Worm (Caenorhabditis elegans) whole organism, L2 larva: Measurements from ENCODE around the gene R12B2.2.

Experiments
- C34F6.9 ChIP-seq: fragments of 150-350 bp; optimal IDR thresholded peaks from 2 replicates; lab custom pipeline; 2014; ENCODE audit warnings: missing biosample characterization, missing genetic modification characterization
- F13H6.1 ChIP-seq: sonication (generic microtip); optimal IDR thresholded peaks from 2 replicates; lab custom pipeline; 2016; ENCODE audit warnings: missing genetic modification characterization, missing compliant biosample characterization
- R02D3.7 ChIP-seq: fragments of 150-350 bp; optimal IDR thresholded peaks from 2 replicates; lab custom pipeline; 2014; ENCODE audit warnings: missing biosample characterization, missing genetic modification characterization
- Y55F3AM.14 ChIP-seq: fragments of 200-800 bp; sonication (Bioruptor generic); optimal IDR thresholded peaks from 2 replicates; lab custom pipeline; 2018; ENCODE audit warnings: mild to moderate bottlenecking, missing genetic modification characterization, missing compliant biosample characterization
- ZK546.5 ChIP-seq: sonication (generic microtip); optimal IDR thresholded peaks from 2 replicates; lab custom pipeline; 2017; ENCODE audit warnings: missing biosample characterization, missing genetic modification characterization
- alr-1 ChIP-seq: fragments of 150-350 bp; optimal IDR thresholded peaks from 2 replicates; lab custom pipeline; 2014; ENCODE audit warnings: missing biosample characterization, missing genetic modification characterization
- aly-2 ChIP-seq: fragments of 150-350 bp; optimal IDR thresholded peaks from 2 replicates; lab custom pipeline; 2014; ENCODE audit warnings: missing biosample characterization, missing genetic modification characterization
- ama-1 ChIP-seq: fragments of 150-350 bp; optimal IDR thresholded peaks from 2 replicates; lab custom pipeline; 2018; ENCODE audit warnings: inconsistent platforms
- blmp-1 ChIP-seq: sonication (generic microtip); optimal IDR thresholded peaks from 2 replicates; lab custom pipeline; 2017; ENCODE audit warnings: missing genetic modification characterization, mild to moderate bottlenecking, missing compliant biosample characterization, antibody characterized with exemption, moderate library complexity; ENCODE audit not compliant: insufficient read depth
- ceh-16 ChIP-seq: fragments of 150-350 bp; optimal IDR thresholded peaks from 2 replicates; lab custom pipeline; 2014; ENCODE audit warnings: missing biosample characterization, missing genetic modification characterization
- ceh-82 ChIP-seq: fragments of 150-350 bp; optimal IDR thresholded peaks from 2 replicates; lab custom pipeline; 2014; ENCODE audit warnings: missing biosample characterization, missing genetic modification characterization
- crh-2 ChIP-seq: sonication (generic microtip); optimal IDR thresholded peaks from 2 replicates; lab custom pipeline; 2017; ENCODE audit warnings: missing biosample characterization, missing genetic modification characterization
- dmd-4 ChIP-seq: sonication (generic microtip); optimal IDR thresholded peaks from 2 replicates; lab custom pipeline; 2017; ENCODE audit warnings: missing biosample characterization, missing genetic modification characterization
- egl-27 ChIP-seq: sonication (generic microtip); optimal IDR thresholded peaks from 3 replicates; lab custom pipeline; 2017; ENCODE audit warnings: missing biosample characterization, missing genetic modification reagents, missing genetic modification characterization
- elt-1 ChIP-seq: fragments of 150-350 bp; optimal IDR thresholded peaks from 2 replicates; lab custom pipeline; 2014; ENCODE audit warnings: missing biosample characterization, missing genetic modification characterization
- elt-3 ChIP-seq: sonication (generic microtip); optimal IDR thresholded peaks from 2 replicates; lab custom pipeline; 2017; ENCODE audit warnings: missing biosample characterization, missing genetic modification characterization
- fos-1 ChIP-seq: fragments of 150-350 bp; optimal IDR thresholded peaks from 2 replicates; lab custom pipeline; 2014; ENCODE audit warnings: missing biosample characterization, missing genetic modification characterization
- gmeb-1 ChIP-seq: fragments of 150-350 bp; optimal IDR thresholded peaks from 2 replicates; lab custom pipeline; 2014; ENCODE audit warnings: missing biosample characterization, missing genetic modification characterization
- lin-11 ChIP-seq: fragments of 150-350 bp; sonication (generic microtip); optimal IDR thresholded peaks from 2 replicates; lab custom pipeline; 2014; ENCODE audit warnings: missing biosample characterization, missing genetic modification characterization, inconsistent platforms, mixed read lengths
- lin-13 ChIP-seq: fragments of 150-350 bp; optimal IDR thresholded peaks from 2 replicates; lab custom pipeline; 2014; ENCODE audit warnings: missing biosample characterization, missing genetic modification reagents, missing genetic modification characterization
- lin-39 ChIP-seq: fragments of 150-350 bp; optimal IDR thresholded peaks from 2 replicates; lab custom pipeline; 2014; ENCODE audit warnings: missing biosample characterization, missing genetic modification reagents, missing genetic modification characterization
- lsy-2 ChIP-seq, 2 experiments: fragments of 150-350 bp in 1 of 2; sonication (generic microtip) in 1 of 2; optimal IDR thresholded peaks; 2 replicates each; lab custom pipeline; 2014 to 2017; ENCODE audit warnings: missing biosample characterization in 2 of 2, missing genetic modification characterization in 2 of 2
- mab-5 ChIP-seq: fragments of 150-350 bp; optimal IDR thresholded peaks from 2 replicates; lab custom pipeline; 2014; ENCODE audit warnings: missing biosample characterization, missing genetic modification characterization
- mbf-1 ChIP-seq: sonication (generic microtip); optimal IDR thresholded peaks from 2 replicates; lab custom pipeline; 2017; ENCODE audit warnings: missing biosample characterization, missing genetic modification characterization
- mdl-1 ChIP-seq, 2 experiments: fragments of 150-350 bp in 1 of 2; sonication (generic microtip) in 1 of 2; optimal IDR thresholded peaks; 2 replicates each; lab custom pipeline; 2017; ENCODE audit warnings: missing biosample characterization in 2 of 2, missing genetic modification characterization in 2 of 2
- nhr-10 ChIP-seq: sonication (generic microtip); optimal IDR thresholded peaks from 2 replicates; lab custom pipeline; 2017; ENCODE audit warnings: missing biosample characterization, missing genetic modification characterization
- nhr-11 ChIP-seq: fragments of 150-350 bp; optimal IDR thresholded peaks from 2 replicates; lab custom pipeline; 2014; ENCODE audit warnings: missing biosample characterization, missing genetic modification characterization
- nhr-12 ChIP-seq: fragments of 150-350 bp; optimal IDR thresholded peaks from 2 replicates; lab custom pipeline; 2014; ENCODE audit warnings: missing biosample characterization, missing genetic modification characterization
- nhr-129 ChIP-seq: fragments of 150-350 bp; optimal IDR thresholded peaks from 2 replicates; lab custom pipeline; 2014; ENCODE audit warnings: missing biosample characterization, missing genetic modification characterization
- nhr-21 ChIP-seq: fragments of 150-350 bp; optimal IDR thresholded peaks from 2 replicates; lab custom pipeline; 2014; ENCODE audit warnings: missing biosample characterization, missing genetic modification characterization
- nhr-23 ChIP-seq: fragments of 150-350 bp; optimal IDR thresholded peaks from 2 replicates; lab custom pipeline; 2014; ENCODE audit warnings: missing biosample characterization, missing genetic modification reagents, missing genetic modification characterization
- nhr-237 ChIP-seq: fragments of 150-350 bp; optimal IDR thresholded peaks from 2 replicates; lab custom pipeline; 2014; ENCODE audit warnings: missing biosample characterization, missing genetic modification characterization
- nhr-25 ChIP-seq: fragments of 150-350 bp; sonication (generic microtip); optimal IDR thresholded peaks from 3 replicates; lab custom pipeline; 2014; ENCODE audit warnings: missing biosample characterization, missing genetic modification characterization
- nhr-6 ChIP-seq: fragments of 150-350 bp; optimal IDR thresholded peaks from 2 replicates; lab custom pipeline; 2014; ENCODE audit warnings: missing biosample characterization, missing genetic modification characterization
- nhr-77 ChIP-seq: fragments of 150-350 bp; optimal IDR thresholded peaks from 2 replicates; lab custom pipeline; 2014; ENCODE audit warnings: missing biosample characterization, missing genetic modification characterization
- peb-1 ChIP-seq: fragments of 150-350 bp; optimal IDR thresholded peaks from 2 replicates; lab custom pipeline; 2014; ENCODE audit warnings: missing biosample characterization, missing genetic modification characterization
- sem-4 ChIP-seq: fragments of 150-350 bp; optimal IDR thresholded peaks from 2 replicates; lab custom pipeline; 2014; ENCODE audit warnings: missing biosample characterization, missing genetic modification reagents, missing genetic modification characterization
- skn-1 ChIP-seq: sonication (generic microtip); optimal IDR thresholded peaks from 2 replicates; lab custom pipeline; 2017; ENCODE audit warnings: missing biosample characterization, missing genetic modification characterization
- sma-3 ChIP-seq: sonication (generic microtip); optimal IDR thresholded peaks from 2 replicates; lab custom pipeline; 2016; ENCODE audit warnings: missing genetic modification reagents, missing genetic modification characterization, missing compliant biosample characterization
- sma-9 ChIP-seq, 2 experiments: fragments of 150-350 bp in 1 of 2; sonication (generic microtip) in 1 of 2; optimal IDR thresholded peaks; 2 replicates each; lab custom pipeline; 2014 to 2016; ENCODE audit warnings: missing genetic modification characterization in 2 of 2, mild to moderate bottlenecking in 1 of 2, missing biosample characterization in 1 of 2, missing compliant biosample characterization in 1 of 2, missing genetic modification reagents in 1 of 2, moderate library complexity in 1 of 2
- snpc-4 ChIP-seq: fragments of 150-350 bp; optimal IDR thresholded peaks from 2 replicates; lab custom pipeline; 2014; ENCODE audit warnings: missing biosample characterization, missing genetic modification characterization
- unc-39 ChIP-seq: fragments of 150-350 bp; optimal IDR thresholded peaks from 2 replicates; lab custom pipeline; 2014; ENCODE audit warnings: missing biosample characterization, missing genetic modification characterization
- unc-55 ChIP-seq: fragments of 150-350 bp; sonication (generic microtip); optimal IDR thresholded peaks from 3 replicates; lab custom pipeline; 2014; ENCODE audit warnings: missing biosample characterization, missing genetic modification reagents, missing genetic modification characterization
- unc-62 ChIP-seq: fragments of 150-350 bp; optimal IDR thresholded peaks from 2 replicates; lab custom pipeline; 2014; ENCODE audit warnings: missing biosample characterization, missing genetic modification reagents, missing genetic modification characterization
- zag-1 ChIP-seq: fragments of 150-350 bp; optimal IDR thresholded peaks from 2 replicates; lab custom pipeline; 2014; ENCODE audit warnings: missing biosample characterization, missing genetic modification characterization
- ztf-1 ChIP-seq: fragments of 200-800 bp; sonication (Bioruptor generic); conservative IDR thresholded peaks from 2 replicates; pipeline ENCODE4 v1.3.6; 2022; ENCODE audit warnings: missing genetic modification characterization, missing compliant biosample characterization
- ztf-11 ChIP-seq: sonication (generic microtip); optimal IDR thresholded peaks from 2 replicates; lab custom pipeline; 2017; ENCODE audit warnings: missing biosample characterization, missing genetic modification characterization
- ztf-4 ChIP-seq: fragments of 150-350 bp; optimal IDR thresholded peaks from 2 replicates; lab custom pipeline; 2014; ENCODE audit warnings: missing biosample characterization, missing genetic modification characterization

Gene R12B2.2

DNA sequence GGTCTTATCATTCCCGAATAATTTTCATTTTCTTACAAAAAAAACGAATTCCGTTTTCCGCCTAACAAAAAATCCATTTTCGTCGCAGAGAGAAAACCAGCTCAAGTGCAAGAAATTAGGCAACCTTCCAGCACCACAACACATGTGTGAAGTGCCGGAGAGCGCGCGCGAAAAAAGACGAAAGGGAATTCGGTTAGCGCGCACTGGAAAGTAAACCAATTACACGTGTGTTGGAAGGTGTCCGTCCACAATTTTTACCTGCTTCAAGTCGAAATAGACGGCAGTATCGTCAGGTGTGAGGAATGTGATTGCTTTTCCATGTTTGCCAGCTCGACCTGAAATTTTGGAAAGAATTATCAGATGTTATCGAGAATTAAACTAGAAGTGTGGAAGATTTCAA lies 27.8 kb downstream of the R12B2.2 start:
- no peak for TF ChIP-seq gmeb-1 (tag; lab: Kevin White, UChicago)
- TF ChIP-seq peb-1 (tag; lab: Kevin White, UChicago) = no peak
- no peak for TF ChIP-seq ceh-16 (tag; lab: Kevin White, UChicago)
- no peak for TF ChIP-seq nhr-237 (tag; lab: Kevin White, UChicago)
- no peak for TF ChIP-seq R02D3.7 (tag; lab: Kevin White, UChicago)
- no peak for TF ChIP-seq skn-1 (tag; lab: Kevin White, UChicago)
- no peak for TF ChIP-seq lin-39 (tag; lab: Kevin White, UChicago)
- no peak for TF ChIP-seq Y55F3AM.14
- TF ChIP-seq C34F6.9 (tag; lab: Kevin White, UChicago) = no peak
- TF ChIP-seq fos-1 (tag; lab: Kevin White, UChicago) = no peak
- no peak for TF ChIP-seq egl-27 (tag; lab: Kevin White, UChicago)
- TF ChIP-seq unc-62 (GFP tag; lab: Kevin White, UChicago) = no peak
- no peak for TF ChIP-seq F13H6.1 (tag; lab: Kevin White, UChicago)
- no peak for TF ChIP-seq mab-5 (tag; lab: Kevin White, UChicago)
- no peak for TF ChIP-seq aly-2 (tag; lab: Kevin White, UChicago)
- TF ChIP-seq snpc-4 = no peak

DNA sequence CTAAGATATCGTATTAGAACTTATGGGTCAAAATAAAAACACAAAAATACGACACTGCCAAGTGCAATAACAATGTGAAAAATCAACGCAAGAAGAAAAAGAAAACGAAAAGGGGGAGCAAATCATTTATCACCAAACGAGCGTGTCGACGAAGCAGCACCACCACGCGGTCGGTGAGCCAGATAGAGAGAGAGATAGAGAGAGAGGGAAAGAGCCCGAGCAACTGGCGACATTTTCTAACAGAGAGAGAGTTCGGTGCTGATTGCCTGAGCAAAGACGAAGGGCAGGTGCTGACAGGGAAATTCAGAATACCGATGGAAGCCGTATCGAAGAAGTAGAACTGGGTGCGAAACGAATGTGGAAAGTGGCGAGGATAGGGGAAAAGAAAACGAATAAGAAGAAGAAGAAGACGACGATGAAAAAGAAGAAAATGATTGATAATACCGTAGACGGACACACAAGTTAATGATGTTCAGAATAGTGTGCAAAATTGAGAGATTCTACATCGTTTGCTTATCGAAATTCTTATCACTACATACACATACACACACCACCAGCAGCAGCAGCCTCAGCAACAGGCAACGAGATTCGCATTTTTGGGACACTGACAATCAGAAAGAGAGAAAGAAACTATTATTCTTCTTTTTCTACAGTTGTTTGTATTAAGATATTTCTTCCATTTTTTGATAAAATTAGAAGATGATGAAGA lies 28.5 kb downstream of the R12B2.2 start:
- no peak for TF ChIP-seq snpc-4
- no peak for TF ChIP-seq nhr-10 (tag; lab: Kevin White, UChicago)
- no peak for TF ChIP-seq mab-5 (tag; lab: Kevin White, UChicago)
- TF ChIP-seq mdl-1 (tag; optimal IDR thresholded peaks at IDR 0.05; lab: Kevin White, UChicago) = no peak
- no peak for TF ChIP-seq sem-4 (tag; lab: Kevin White, UChicago)
- TF ChIP-seq blmp-1 (tag; lab: Kevin White, UChicago) = peak; percentile 37
- no peak for TF ChIP-seq elt-3 (tag; lab: Kevin White, UChicago)
- TF ChIP-seq ama-1 = no peak
- no peak for TF ChIP-seq unc-39
- no peak for TF ChIP-seq egl-27 (tag; lab: Kevin White, UChicago)
- TF ChIP-seq F13H6.1 (tag; lab: Kevin White, UChicago) = peak; percentile 23
- no peak for TF ChIP-seq nhr-6 (tag; lab: Kevin White, UChicago)
- TF ChIP-seq ceh-82 (tag; lab: Kevin White, UChicago) = no peak
- TF ChIP-seq crh-2 = peak; percentile 57
- no peak for TF ChIP-seq lin-11 (tag; lab: Kevin White, UChicago)
- no peak for TF ChIP-seq alr-1 (tag; lab: Kevin White, UChicago)
- no peak for TF ChIP-seq nhr-11 (tag; lab: Kevin White, UChicago)
- no peak for TF ChIP-seq nhr-23 (tag; lab: Kevin White, UChicago)
- no peak for TF ChIP-seq nhr-77 (tag; lab: Kevin White, UChicago)
- no peak for TF ChIP-seq ztf-11 (tag; lab: Kevin White, UChicago)
- TF ChIP-seq dmd-4 (tag; lab: Kevin White, UChicago) = no peak
- TF ChIP-seq mbf-1 (tag; lab: Kevin White, UChicago) = no peak
- TF ChIP-seq lsy-2 (tag; optimal IDR thresholded peaks at IDR 0.05; lab: Kevin White, UChicago) = no peak
- TF ChIP-seq unc-62 (GFP tag; lab: Kevin White, UChicago) = no peak
- no peak for TF ChIP-seq elt-1 (tag; lab: Kevin White, UChicago)
- no peak for TF ChIP-seq aly-2 (tag; lab: Kevin White, UChicago)
- TF ChIP-seq nhr-25 (tag; lab: Kevin White, UChicago) = no peak
- no peak for TF ChIP-seq lin-39 (tag; lab: Kevin White, UChicago)
- peak; percentile 85 for TF ChIP-seq fos-1 (tag; lab: Kevin White, UChicago)
- no peak for TF ChIP-seq ztf-1 (GFP tag; lab: Robert Waterston, UW)
- no peak for TF ChIP-seq nhr-237 (tag; lab: Kevin White, UChicago)
- TF ChIP-seq skn-1 (tag; lab: Kevin White, UChicago) = no peak
- no peak for TF ChIP-seq zag-1 (tag; lab: Kevin White, UChicago)
- no peak for TF ChIP-seq peb-1 (tag; lab: Kevin White, UChicago)
- peak; percentile 50 for TF ChIP-seq ztf-4 (tag; lab: Kevin White, UChicago)
- no peak for TF ChIP-seq ceh-16 (tag; lab: Kevin White, UChicago)
- no peak for TF ChIP-seq Y55F3AM.14
- TF ChIP-seq sma-9 (GFP tag; optimal IDR thresholded peaks at IDR 0.05; lab: Kevin White, UChicago) = peak; percentile 48
- no peak for TF ChIP-seq sma-9 (tag; optimal IDR thresholded peaks at IDR 0.05; lab: Kevin White, UChicago)
- TF ChIP-seq unc-55 (GFP tag; lab: Kevin White, UChicago) = no peak
- peak; percentile 39 for TF ChIP-seq sma-3 (GFP tag; lab: Kevin White, UChicago)
- TF ChIP-seq gmeb-1 (tag; lab: Kevin White, UChicago) = no peak
- no peak for TF ChIP-seq R02D3.7 (tag; lab: Kevin White, UChicago)
- TF ChIP-seq nhr-129 (tag; lab: Kevin White, UChicago) = peak; percentile 38
- no peak for TF ChIP-seq lin-13 (GFP tag; lab: Kevin White, UChicago)
- no peak for TF ChIP-seq ZK546.5 (tag; lab: Kevin White, UChicago)
- no peak for TF ChIP-seq nhr-12 (tag; lab: Kevin White, UChicago)
- TF ChIP-seq C34F6.9 (tag; lab: Kevin White, UChicago) = no peak
- TF ChIP-seq nhr-21 = peak; percentile 52
